Fruit fly (Drosophila melanogaster) whole organism, embryonic: ENCODE data around the gene CG13012.
A peak's percentile ranks its signal among the peaks of the same experiment; 100 is the strongest.

Experiments used
- BEAF-32 ChIP-seq: fragments of 200-800 bp; sonication (Bioruptor generic); optimal IDR thresholded peaks from 3 replicates; lab custom pipeline; 2017; ENCODE audit warnings: missing biosample characterization, missing genetic modification characterization, mild to moderate bottlenecking, moderate library complexity, missing genetic modification reagents
- CG10209 ChIP-seq: fragments of 200-800 bp; sonication (Bioruptor generic); optimal IDR thresholded peaks from 3 replicates; lab custom pipeline; 2017; ENCODE audit warnings: missing biosample characterization, mild to moderate bottlenecking, missing genetic modification characterization, missing genetic modification reagents
- CG10366 ChIP-seq: fragments of 200-800 bp; sonication (Bioruptor generic); IDR thresholded peaks from 2 replicates; pipeline ENCODE4 v1.3.6; 2022; ENCODE audit warnings: missing biosample characterization, missing genetic modification characterization
- CG11093 ChIP-seq: fragments of 200-800 bp; sonication (Bioruptor generic); IDR thresholded peaks from 3 replicates; pipeline ENCODE4 v1.3.6; 2022; ENCODE audit warnings: missing biosample characterization, missing genetic modification characterization
- CG11560 ChIP-seq: fragments of 200-800 bp; sonication (Bioruptor generic); IDR thresholded peaks from 3 replicates; pipeline ENCODE4 v1.3.6; 2022; ENCODE audit warnings: missing biosample characterization, missing genetic modification characterization
- CG12071 ChIP-seq: fragments of 200-800 bp; sonication (Bioruptor generic); optimal IDR thresholded peaks from 3 replicates; lab custom pipeline; 2018; ENCODE audit warnings: missing biosample characterization, mild to moderate bottlenecking, missing genetic modification characterization
- CG13624 ChIP-seq: fragments of 200-800 bp; sonication (Bioruptor generic); optimal IDR thresholded peaks from 2 replicates; lab custom pipeline; 2016; ENCODE audit warnings: missing biosample characterization, missing genetic modification characterization
- CG13894 ChIP-seq: fragments of 200-800 bp; sonication (Bioruptor generic); optimal IDR thresholded peaks from 3 replicates; lab custom pipeline; 2018; ENCODE audit warnings: missing biosample characterization, mild to moderate bottlenecking, missing genetic modification characterization, moderate library complexity
- CG14014 ChIP-seq: fragments of 200-800 bp; sonication (Bioruptor generic); IDR thresholded peaks from 2 replicates; pipeline ENCODE4 v1.3.6; 2022; ENCODE audit warnings: missing biosample characterization, missing genetic modification characterization
- CG18476 ChIP-seq: fragments of 200-800 bp; sonication (Bioruptor generic); optimal IDR thresholded peaks from 2 replicates; lab custom pipeline; 2016; ENCODE audit warnings: missing biosample characterization, mild to moderate bottlenecking, missing genetic modification characterization
- CG34422 ChIP-seq: fragments of 200-800 bp; sonication (Bioruptor generic); IDR thresholded peaks from 3 replicates; pipeline ENCODE4 v1.3.6; 2022; ENCODE audit warnings: missing biosample characterization, missing genetic modification characterization
- CG3995 ChIP-seq: fragments of 200-800 bp; sonication (Bioruptor generic); optimal IDR thresholded peaks from 3 replicates; lab custom pipeline; 2016; ENCODE audit warnings: missing biosample characterization, missing genetic modification characterization
- CG43689 ChIP-seq: fragments of 200-800 bp; sonication (Bioruptor generic); IDR thresholded peaks from 2 replicates; pipeline ENCODE4 v1.3.6; 2022; ENCODE audit warnings: missing biosample characterization, missing genetic modification characterization
- CG6791 ChIP-seq: fragments of 200-800 bp; sonication (Bioruptor generic); IDR thresholded peaks from 3 replicates; pipeline ENCODE4 v1.3.6; 2022; ENCODE audit warnings: missing biosample characterization, missing genetic modification characterization; ENCODE audit not compliant: partially characterized antibody
- CG8478 ChIP-seq: fragments of >200 bp; optimal IDR thresholded peaks from 2 replicates; lab custom pipeline; 2018
- CG8924 ChIP-seq: fragments of 200-800 bp; optimal IDR thresholded peaks from 3 replicates; lab custom pipeline; 2019; ENCODE audit warnings: missing biosample characterization, mild to moderate bottlenecking, missing genetic modification characterization, moderate library complexity
- Dek ChIP-seq: fragments of 200-800 bp; sonication (Bioruptor generic); optimal IDR thresholded peaks from 3 replicates; lab custom pipeline; 2019; ENCODE audit warnings: missing biosample characterization, mild to moderate bottlenecking, missing genetic modification characterization, moderate library complexity
- Doc2 ChIP-seq: fragments of 200-800 bp; sonication (Bioruptor generic); IDR thresholded peaks from 2 replicates; pipeline ENCODE4 v1.3.6; 2022; ENCODE audit warnings: missing biosample characterization, missing genetic modification characterization
- Dp ChIP-seq: fragments of 200-800 bp; sonication (Bioruptor generic); optimal IDR thresholded peaks from 2 replicates; lab custom pipeline; 2018; ENCODE audit warnings: missing biosample characterization, mild to moderate bottlenecking, missing genetic modification characterization, moderate library complexity
- E2f1 ChIP-seq: fragments of 200-800 bp; sonication (Bioruptor generic); IDR thresholded peaks from 2 replicates; pipeline ENCODE4 v1.3.6; 2022; ENCODE audit warnings: missing biosample characterization, missing genetic modification characterization
- E2f2 ChIP-seq: fragments of 200-800 bp; sonication (Bioruptor generic); IDR thresholded peaks from 2 replicates; pipeline ENCODE4 v1.3.6; 2022; ENCODE audit warnings: missing biosample characterization, missing genetic modification characterization
- Elba2 ChIP-seq: fragments of 200-800 bp; sonication (Bioruptor generic); optimal IDR thresholded peaks from 3 replicates; lab custom pipeline; 2016; ENCODE audit warnings: missing biosample characterization, missing genetic modification characterization
- GATAe ChIP-seq: fragments of 200-800 bp; sonication (Bioruptor generic); conservative IDR thresholded peaks from 2 replicates; pipeline ENCODE4 v1.3.6; 2022; ENCODE audit warnings: missing biosample characterization, missing genetic modification characterization
- Gug ChIP-seq: fragments of 200-800 bp; sonication (Bioruptor generic); IDR thresholded peaks from 4 replicates; pipeline ENCODE4 v1.3.6; 2022; ENCODE audit warnings: missing biosample characterization, missing genetic modification characterization
- H15 ChIP-seq: fragments of 200-800 bp; sonication (Bioruptor generic); IDR thresholded peaks from 3 replicates; pipeline ENCODE4 v1.3.6; 2022; ENCODE audit warnings: missing biosample characterization, missing genetic modification characterization
- HLH3B ChIP-seq: fragments of 200-800 bp; sonication (Bioruptor generic); IDR thresholded peaks from 2 replicates; pipeline ENCODE4 v1.3.6; 2022; ENCODE audit warnings: missing biosample characterization, missing genetic modification characterization
- Hey ChIP-seq: fragments of 200-800 bp; sonication (Bioruptor generic); optimal IDR thresholded peaks from 3 replicates; lab custom pipeline; 2018; ENCODE audit warnings: missing biosample characterization, mild to moderate bottlenecking, missing genetic modification characterization
- Hmx ChIP-seq: fragments of 200-800 bp; sonication (Bioruptor generic); optimal IDR thresholded peaks from 2 replicates; lab custom pipeline; 2016; ENCODE audit warnings: missing biosample characterization, missing genetic modification characterization
- NK7.1 ChIP-seq: fragments of 200-800 bp; sonication (Bioruptor generic); optimal IDR thresholded peaks from 3 replicates; lab custom pipeline; 2016; ENCODE audit warnings: missing biosample characterization, missing genetic modification characterization
- Opbp ChIP-seq: fragments of 200-800 bp; sonication (Bioruptor generic); IDR thresholded peaks from 3 replicates; pipeline ENCODE4 v1.3.6; 2022; ENCODE audit warnings: missing biosample characterization, missing genetic modification characterization; ENCODE audit not compliant: partially characterized antibody
- Optix ChIP-seq: fragments of 200-800 bp; sonication (Bioruptor generic); IDR thresholded peaks from 3 replicates; pipeline ENCODE4 v1.3.6; 2022; ENCODE audit warnings: missing biosample characterization, missing genetic modification characterization
- Pdp1 ChIP-seq, 2 experiments: fragments of 200-800 bp; sonication (Bioruptor generic); optimal IDR thresholded peaks; 3 replicates each; lab custom pipeline; 2016; ENCODE audit warnings: missing biosample characterization in 2 of 2, missing genetic modification characterization in 2 of 2, mild to moderate bottlenecking in 1 of 2, moderate library complexity in 1 of 2
- Side ChIP-seq: fragments of 200-800 bp; sonication (Bioruptor generic); optimal IDR thresholded peaks from 2 replicates; lab custom pipeline; 2016; ENCODE audit warnings: missing biosample characterization, missing genetic modification characterization
- Tbp ChIP-seq: fragments of >200 bp; optimal IDR thresholded peaks from 2 replicates; lab custom pipeline; 2018; ENCODE audit warnings: missing biosample characterization, missing genetic modification characterization
- Trl ChIP-seq, 3 experiments: fragments of >200 bp in 2 of 3; fragments of 200-800 bp in 1 of 3; sonication (Bioruptor generic) in 1 of 3; optimal IDR thresholded peaks; 2 replicates in 1 of 3; 3 replicates in 2 of 3; lab custom pipeline; 2016 to 2017; ENCODE audit warnings: missing biosample characterization in 1 of 3, missing genetic modification characterization in 1 of 3
- caup ChIP-seq: fragments of 200-800 bp; sonication (Bioruptor generic); optimal IDR thresholded peaks from 3 replicates; lab custom pipeline; 2017; ENCODE audit warnings: missing biosample characterization, mild to moderate bottlenecking, missing genetic modification characterization, moderate library complexity; ENCODE audit not compliant: severe bottlenecking
- ci ChIP-seq: fragments of 200-800 bp; sonication (Bioruptor generic); IDR thresholded peaks from 3 replicates; pipeline ENCODE4 v1.3.6; 2022; ENCODE audit warnings: missing biosample characterization, missing genetic modification characterization
- disco-r ChIP-seq: fragments of 200-800 bp; sonication (Bioruptor generic); optimal IDR thresholded peaks from 2 replicates; lab custom pipeline; 2016; ENCODE audit warnings: missing biosample characterization, missing genetic modification characterization
- eve ChIP-seq, 2 experiments: fragments of >200 bp; optimal IDR thresholded peaks; 2 replicates each; lab custom pipeline; 2017; ENCODE audit warnings: missing biosample characterization in 2 of 2, missing genetic modification characterization in 2 of 2
- exex ChIP-seq: fragments of 200-800 bp; sonication (Bioruptor generic); optimal IDR thresholded peaks from 4 replicates; lab custom pipeline; 2018; ENCODE audit warnings: missing biosample characterization, mild to moderate bottlenecking, missing genetic modification characterization, moderate library complexity
- hb ChIP-seq: fragments of 200-800 bp; sonication (Bioruptor generic); IDR thresholded peaks from 3 replicates; pipeline ENCODE4 v1.3.6; 2022; ENCODE audit warnings: missing biosample characterization, missing genetic modification characterization; ENCODE audit not compliant: partially characterized antibody
- hbn ChIP-seq: fragments of 200-800 bp; sonication (Bioruptor generic); IDR thresholded peaks from 2 replicates; pipeline ENCODE4 v1.3.6; 2022; ENCODE audit warnings: missing biosample characterization, missing genetic modification characterization; ENCODE audit not compliant: partially characterized antibody
- her ChIP-seq: fragments of 200-800 bp; sonication (Bioruptor generic); optimal IDR thresholded peaks from 2 replicates; lab custom pipeline; 2016; ENCODE audit warnings: missing biosample characterization, missing genetic modification characterization
- ind ChIP-seq: fragments of 200-800 bp; sonication (Bioruptor generic); optimal IDR thresholded peaks from 3 replicates; lab custom pipeline; 2016; ENCODE audit warnings: missing biosample characterization, missing genetic modification characterization
- kay ChIP-seq: fragments of 200-800 bp; sonication (Bioruptor generic); optimal IDR thresholded peaks from 2 replicates; lab custom pipeline; 2016; ENCODE audit warnings: missing biosample characterization, missing genetic modification characterization
- lmd ChIP-seq: fragments of 200-800 bp; sonication (Bioruptor generic); IDR thresholded peaks from 2 replicates; pipeline ENCODE4 v1.3.6; 2022; ENCODE audit warnings: missing biosample characterization, missing genetic modification characterization
- mirr ChIP-seq: fragments of 200-800 bp; sonication (Bioruptor generic); optimal IDR thresholded peaks from 3 replicates; lab custom pipeline; 2018; ENCODE audit warnings: missing biosample characterization, mild to moderate bottlenecking, missing genetic modification characterization
- rib ChIP-seq: fragments of 200-800 bp; sonication (Bioruptor generic); IDR thresholded peaks from 2 replicates; pipeline ENCODE4 v1.3.6; 2022; ENCODE audit warnings: missing biosample characterization, missing genetic modification characterization
- ro ChIP-seq: fragments of 200-800 bp; sonication (Bioruptor generic); IDR thresholded peaks from 2 replicates; pipeline ENCODE4 v1.3.6; 2022; ENCODE audit warnings: missing biosample characterization, missing genetic modification characterization
- ssp ChIP-seq: fragments of 200-800 bp; sonication (Bioruptor generic); IDR thresholded peaks from 2 replicates; pipeline ENCODE4 v1.3.6; 2022; ENCODE audit warnings: missing biosample characterization, missing genetic modification characterization
- usp ChIP-seq: fragments of >200 bp; optimal IDR thresholded peaks from 2 replicates; lab custom pipeline; 2017; ENCODE audit warnings: missing biosample characterization, missing genetic modification characterization

The CG13012 gene

DNA sequence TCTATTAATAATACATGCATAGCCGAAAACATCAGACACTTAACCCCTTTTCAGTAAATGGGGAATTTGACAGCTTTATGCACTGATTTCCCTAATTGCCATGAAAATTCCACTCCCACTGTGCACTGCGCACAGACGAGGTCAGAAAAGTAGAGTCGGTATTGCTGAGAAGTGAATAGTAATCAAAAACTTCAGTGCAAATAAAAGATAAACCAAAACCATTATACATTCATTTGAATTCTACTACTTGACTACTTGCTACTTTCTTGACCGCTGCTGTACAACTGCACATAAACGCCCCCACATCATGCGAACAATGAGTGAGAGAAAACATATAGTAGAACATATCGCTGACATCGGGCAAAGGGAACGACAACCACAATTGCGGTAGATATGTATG, 14.9 kb upstream of the CG13012 start (continued):
- TF ChIP-seq BEAF-32 (GFP tag; lab: Kevin White, UChicago) (no peak), Side (GFP tag; lab: Kevin White, UChicago) (peak; percentile 83), CG18476 (peak; percentile 69), Pdp1 (GFP tag; optimal IDR thresholded peaks at IDR 0.05; lab: Kevin White, UChicago) (peak; percentile 80 to 85), CG11560 (tag; lab: Robert Waterston, UW) (peak; percentile 59; the same call in 2 of the 3 replicates), Hey (tag; lab: Kevin White, UChicago) (peak; percentile 20), CG11093 (GFP tag; lab: Robert Waterston, UW) (peak; percentile 85; the same call in 2 of the 3 replicates), CG14014 (GFP tag; lab: Robert Waterston, UW) (peak; percentile 86), Trl (optimal IDR thresholded peaks at IDR 0.05; lab: Kevin White, UChicago) (no peak), Trl (GFP tag; optimal IDR thresholded peaks at IDR 0.05; lab: Kevin White, UChicago) (peak; percentile 90), E2f2 (GFP tag; lab: Robert Waterston, UW) (peak; percentile 61; the same call in 1 of the 2 replicates), ro (GFP tag; lab: Robert Waterston, UW) (peak; percentile 59), her (GFP tag; lab: Kevin White, UChicago) (peak; percentile 77), Elba2 (GFP tag; lab: Kevin White, UChicago) (no peak), H15 (GFP tag; lab: Robert Waterston, UW) (peak; percentile 83), Doc2 (GFP tag; lab: Robert Waterston, UW) (peak; percentile 12; the same call in 1 of the 2 replicates), CG12071 (GFP tag; lab: Kevin White, UChicago) (peak; percentile 88), CG10209 (GFP tag; lab: Kevin White, UChicago) (peak; percentile 80), hbn (GFP tag; lab: Robert Waterston, UW) (no peak), disco-r (GFP tag; lab: Kevin White, UChicago) (peak; percentile 80), GATAe (GFP tag; lab: Robert Waterston, UW) (no peak), mirr (GFP tag; lab: Kevin White, UChicago) (no peak), CG8924 (tag; lab: Kevin White, UChicago) (peak; percentile 83), HLH3B (GFP tag; lab: Robert Waterston, UW) (peak; percentile 86), hb (no peak), CG8478 (lab: Kevin White, UChicago) (no peak), exex (no peak), Hmx (GFP tag; lab: Kevin White, UChicago) (no peak), caup (GFP tag; lab: Kevin White, UChicago) (peak; percentile 77), Dek (tag; lab: Kevin White, UChicago) (peak; percentile 67), ssp (GFP tag; lab: Robert Waterston, UW) (peak; percentile 76), CG6791 (GFP tag; lab: Robert Waterston, UW) (no peak), lmd (peak; percentile 83), CG10366 (peak; percentile 87), Dp (GFP tag; lab: Kevin White, UChicago) (no peak), CG3995 (GFP tag; lab: Kevin White, UChicago) (no peak), NK7.1 (GFP tag; lab: Kevin White, UChicago) (peak; percentile 51), ind (peak; percentile 84), usp (GFP tag; lab: Kevin White, UChicago) (no peak), CG34422 (GFP tag; lab: Robert Waterston, UW) (peak; percentile 83; the same call in 2 of the 3 replicates), Gug (GFP tag; lab: Robert Waterston, UW) (peak; percentile 85), CG13894 (tag; lab: Kevin White, UChicago) (no peak), kay (GFP tag; lab: Kevin White, UChicago) (peak; percentile 67), eve (GFP tag; optimal IDR thresholded peaks at IDR 0.05; lab: Kevin White, UChicago) (peak in 1 of 2 experiments; percentile 93), ci (peak; percentile 97), Optix (peak; percentile 93), CG13624 (GFP tag; lab: Kevin White, UChicago) (peak; percentile 63), rib (GFP tag; lab: Robert Waterston, UW) (peak; percentile 40; the same call in 1 of the 2 replicates), E2f1 (GFP tag; lab: Robert Waterston, UW) (peak; percentile 87), Tbp (GFP tag; lab: Kevin White, UChicago) (no peak), Opbp (GFP tag; lab: Robert Waterston, UW) (no peak), CG43689 (GFP tag; lab: Robert Waterston, UW) (no peak)
